Fruit fly (Drosophila melanogaster) whole organism, embryonic: ENCODE data around the gene CG42305.

Experiments used
- Asciz ChIP-seq: fragments of 200-800 bp; sonication (Bioruptor generic); optimal IDR thresholded peaks from 2 replicates; lab custom pipeline; 2017; ENCODE audit warnings: missing biosample characterization, mild to moderate bottlenecking, missing genetic modification characterization, missing genetic modification reagents
- Atf-2 ChIP-seq: fragments of 200-800 bp; sonication (Bioruptor generic); optimal IDR thresholded peaks from 2 replicates; lab custom pipeline; 2016; ENCODE audit warnings: missing biosample characterization, missing genetic modification characterization
- Blimp-1 ChIP-seq: fragments of 200-800 bp; sonication (Bioruptor generic); optimal IDR thresholded peaks from 3 replicates; lab custom pipeline; 2018; ENCODE audit warnings: missing biosample characterization, missing genetic modification characterization, mild to moderate bottlenecking, moderate library complexity, missing genetic modification reagents
- BtbVII ChIP-seq: fragments of 200-800 bp; sonication (Bioruptor generic); optimal IDR thresholded peaks from 3 replicates; lab custom pipeline; 2017; ENCODE audit warnings: missing biosample characterization, mild to moderate bottlenecking, missing genetic modification characterization
- Bteb2 ChIP-seq: fragments of 200-800 bp; sonication (Bioruptor generic); optimal IDR thresholded peaks from 2 replicates; lab custom pipeline; 2016; ENCODE audit warnings: missing biosample characterization, missing genetic modification characterization
- CG10267 ChIP-seq: fragments of 200-800 bp; sonication (Bioruptor generic); optimal IDR thresholded peaks from 2 replicates; lab custom pipeline; 2018; ENCODE audit warnings: missing biosample characterization, mild to moderate bottlenecking, missing genetic modification characterization, moderate library complexity
- CG10321 ChIP-seq: fragments of 200-800 bp; sonication (Bioruptor generic); IDR thresholded peaks from 2 replicates; pipeline ENCODE4 v1.3.6; 2022; ENCODE audit warnings: missing biosample characterization, missing genetic modification characterization
- CG10366 ChIP-seq: fragments of 200-800 bp; sonication (Bioruptor generic); IDR thresholded peaks from 2 replicates; pipeline ENCODE4 v1.3.6; 2022; ENCODE audit warnings: missing biosample characterization, missing genetic modification characterization
- CG11398 ChIP-seq: fragments of 200-800 bp; sonication (Bioruptor generic); optimal IDR thresholded peaks from 2 replicates; lab custom pipeline; 2016; ENCODE audit warnings: missing biosample characterization, missing genetic modification characterization
- CG12071 ChIP-seq: fragments of 200-800 bp; sonication (Bioruptor generic); optimal IDR thresholded peaks from 3 replicates; lab custom pipeline; 2018; ENCODE audit warnings: missing biosample characterization, mild to moderate bottlenecking, missing genetic modification characterization
- CG12236 ChIP-seq: fragments of 200-800 bp; sonication (Bioruptor generic); optimal IDR thresholded peaks from 2 replicates; lab custom pipeline; 2016; ENCODE audit warnings: missing biosample characterization, missing genetic modification characterization
- CG12659 ChIP-seq: fragments of 200-800 bp; sonication (Bioruptor generic); optimal IDR thresholded peaks from 3 replicates; lab custom pipeline; 2017; ENCODE audit warnings: mild to moderate bottlenecking, missing biosample characterization, missing genetic modification reagents, missing genetic modification characterization
- CG12744 ChIP-seq: fragments of 200-800 bp; sonication (Bioruptor generic); optimal IDR thresholded peaks from 2 replicates; lab custom pipeline; 2016; ENCODE audit warnings: missing biosample characterization, missing genetic modification characterization
- CG14710 ChIP-seq: fragments of 200-800 bp; sonication (Bioruptor generic); optimal IDR thresholded peaks from 3 replicates; lab custom pipeline; 2019; ENCODE audit warnings: missing biosample characterization, mild to moderate bottlenecking, missing genetic modification characterization, moderate library complexity
- CG14965 ChIP-seq: fragments of 200-800 bp; sonication (Bioruptor generic); optimal IDR thresholded peaks from 2 replicates; lab custom pipeline; 2016; ENCODE audit warnings: missing biosample characterization, missing genetic modification characterization, borderline replicate concordance
- CG1602 ChIP-seq: fragments of 200-800 bp; sonication (Bioruptor generic); optimal IDR thresholded peaks from 3 replicates; lab custom pipeline; 2016; ENCODE audit warnings: missing biosample characterization, missing genetic modification characterization
- CG17829 ChIP-seq: fragments of 200-800 bp; optimal IDR thresholded peaks from 2 replicates; lab custom pipeline; 2019; ENCODE audit warnings: missing biosample characterization, mild to moderate bottlenecking, missing genetic modification characterization, moderate library complexity
- CG18619 ChIP-seq: fragments of 200-800 bp; sonication (Bioruptor generic); optimal IDR thresholded peaks from 3 replicates; lab custom pipeline; 2017; ENCODE audit warnings: missing biosample characterization, mild to moderate bottlenecking, missing genetic modification characterization
- CG2712 ChIP-seq: fragments of 200-800 bp; optimal IDR thresholded peaks from 3 replicates; lab custom pipeline; 2019; ENCODE audit warnings: missing biosample characterization, mild to moderate bottlenecking, missing genetic modification characterization, moderate library complexity
- CG31441 ChIP-seq: fragments of 200-800 bp; sonication (Bioruptor generic); IDR thresholded peaks from 2 replicates; pipeline ENCODE4 v1.3.6; 2022; ENCODE audit warnings: missing biosample characterization, missing genetic modification characterization
- CG34422 ChIP-seq: fragments of 200-800 bp; sonication (Bioruptor generic); IDR thresholded peaks from 3 replicates; pipeline ENCODE4 v1.3.6; 2022; ENCODE audit warnings: missing biosample characterization, missing genetic modification characterization
- CG3726 ChIP-seq: fragments of 200-800 bp; sonication (Bioruptor generic); IDR thresholded peaks from 3 replicates; pipeline ENCODE4, ENCODE4 v1.3.6; 2022; ENCODE audit warnings: missing biosample characterization, missing genetic modification characterization
- CG4404 ChIP-seq: fragments of 200-800 bp; sonication (Bioruptor generic); IDR thresholded peaks from 2 replicates; pipeline ENCODE4 v1.3.6; 2022; ENCODE audit warnings: missing biosample characterization, missing genetic modification characterization
- CG7372 ChIP-seq: fragments of 200-800 bp; sonication (Bioruptor generic); IDR thresholded peaks from 2 replicates; pipeline ENCODE4 v1.3.6; 2022; ENCODE audit warnings: missing biosample characterization, missing genetic modification characterization
- CG7745 ChIP-seq: fragments of 200-800 bp; sonication (Bioruptor generic); optimal IDR thresholded peaks from 2 replicates; lab custom pipeline; 2018; ENCODE audit warnings: missing biosample characterization, mild to moderate bottlenecking, missing genetic modification characterization, moderate library complexity
- CG9215 ChIP-seq: fragments of 200-800 bp; sonication (Bioruptor generic); IDR thresholded peaks from 2 replicates; pipeline ENCODE4 v1.3.6; 2022; ENCODE audit warnings: missing biosample characterization, missing genetic modification characterization
- CG9727 ChIP-seq: fragments of 200-800 bp; sonication (Bioruptor generic); optimal IDR thresholded peaks from 3 replicates; lab custom pipeline; 2017; ENCODE audit warnings: missing biosample characterization, mild to moderate bottlenecking, missing genetic modification characterization
- CG9876 ChIP-seq: fragments of 200-800 bp; sonication (Bioruptor generic); optimal IDR thresholded peaks from 2 replicates; lab custom pipeline; 2016; ENCODE audit warnings: missing biosample characterization, missing genetic modification characterization
- D19B ChIP-seq: fragments of 200-800 bp; sonication (Bioruptor generic); optimal IDR thresholded peaks from 2 replicates; lab custom pipeline; 2017; ENCODE audit warnings: missing biosample characterization, mild to moderate bottlenecking, missing genetic modification characterization
- E2f2 ChIP-seq: fragments of 200-800 bp; sonication (Bioruptor generic); IDR thresholded peaks from 2 replicates; pipeline ENCODE4 v1.3.6; 2022; ENCODE audit warnings: missing biosample characterization, missing genetic modification characterization
- Eip74EF ChIP-seq, 2 experiments: fragments of 200-800 bp in 1 of 2; fragments of >200 bp in 1 of 2; sonication (Bioruptor generic) in 1 of 2; optimal IDR thresholded peaks; 2 replicates each; lab custom pipeline; 2017 to 2019; ENCODE audit warnings: missing biosample characterization in 2 of 2, missing genetic modification characterization in 2 of 2, mild to moderate bottlenecking in 1 of 2, moderate library complexity in 1 of 2
- Ets65A ChIP-seq: fragments of 200-800 bp; sonication (Bioruptor generic); peaks from one replicate; lab custom pipeline; 2016; ENCODE audit warnings: missing biosample characterization, missing genetic modification characterization
- HLHmδ ChIP-seq: fragments of 200-800 bp; sonication (Bioruptor generic); optimal IDR thresholded peaks from 2 replicates; lab custom pipeline; 2018; ENCODE audit warnings: missing biosample characterization, mild to moderate bottlenecking, missing genetic modification characterization, moderate library complexity
- Meics ChIP-seq: fragments of 200-800 bp; sonication (Bioruptor generic); optimal IDR thresholded peaks from 2 replicates; lab custom pipeline; 2017; ENCODE audit warnings: missing biosample characterization, mild to moderate bottlenecking, missing genetic modification characterization
- Neu2 ChIP-seq: fragments of 200-800 bp; sonication (Bioruptor generic); optimal IDR thresholded peaks from 3 replicates; lab custom pipeline; 2016; ENCODE audit warnings: missing biosample characterization, missing genetic modification characterization, borderline replicate concordance
- Ssrp ChIP-seq: fragments of 200-800 bp; sonication (Bioruptor generic); optimal IDR thresholded peaks from 2 replicates; lab custom pipeline; 2018; ENCODE audit warnings: missing biosample characterization, mild to moderate bottlenecking, missing genetic modification characterization, moderate library complexity
- cas ChIP-seq: fragments of 200-800 bp; sonication (Bioruptor generic); IDR thresholded peaks from 2 replicates; pipeline ENCODE4 v1.3.6; 2022; ENCODE audit warnings: missing biosample characterization, missing genetic modification characterization
- dmrt99B ChIP-seq: fragments of 200-800 bp; sonication (Bioruptor generic); optimal IDR thresholded peaks from 2 replicates; lab custom pipeline; 2018; ENCODE audit warnings: missing biosample characterization, mild to moderate bottlenecking, missing genetic modification characterization, moderate library complexity
- dysf ChIP-seq: fragments of 200-800 bp; sonication (Bioruptor generic); IDR thresholded peaks from 3 replicates; pipeline ENCODE4 v1.3.6; 2022; ENCODE audit warnings: missing biosample characterization, missing genetic modification characterization
- eve ChIP-seq, 2 experiments: fragments of >200 bp; optimal IDR thresholded peaks; 2 replicates each; lab custom pipeline; 2017; ENCODE audit warnings: missing biosample characterization in 2 of 2, missing genetic modification characterization in 2 of 2
- fd64A ChIP-seq: fragments of 200-800 bp; sonication (Bioruptor generic); optimal IDR thresholded peaks from 3 replicates; lab custom pipeline; 2018; ENCODE audit warnings: missing biosample characterization, mild to moderate bottlenecking, missing genetic modification characterization
- fru ChIP-seq: fragments of >200 bp; optimal IDR thresholded peaks from 2 replicates; lab custom pipeline; 2017
- nmo ChIP-seq: fragments of 200-800 bp; sonication (Bioruptor generic); optimal IDR thresholded peaks from 2 replicates; lab custom pipeline; 2018; ENCODE audit warnings: missing biosample characterization, mild to moderate bottlenecking, missing genetic modification characterization, moderate library complexity
- odd ChIP-seq: fragments of 200-800 bp; sonication (Bioruptor generic); optimal IDR thresholded peaks from 2 replicates; lab custom pipeline; 2017; ENCODE audit warnings: missing biosample characterization, mild to moderate bottlenecking, missing genetic modification characterization
- pros ChIP-seq: fragments of 200-800 bp; sonication (Bioruptor generic); optimal IDR thresholded peaks from 3 replicates; lab custom pipeline; 2019; ENCODE audit warnings: missing biosample characterization, mild to moderate bottlenecking, missing genetic modification characterization, moderate library complexity
- sc ChIP-seq, 3 experiments: fragments of >200 bp in 2 of 3; fragments of 200-800 bp in 1 of 3; sonication (Bioruptor generic) in 1 of 3; optimal IDR thresholded peaks; 2 replicates in 2 of 3; 3 replicates in 1 of 3; lab custom pipeline; 2017; ENCODE audit warnings: mild to moderate bottlenecking in 1 of 3, missing biosample characterization in 1 of 3, missing genetic modification characterization in 1 of 3, missing genetic modification reagents in 1 of 3
- sob ChIP-seq: fragments of 200-800 bp; sonication (Bioruptor generic); IDR thresholded peaks from 2 replicates; pipeline ENCODE4 v1.3.6; 2022; ENCODE audit warnings: missing biosample characterization, missing genetic modification characterization
- ssp ChIP-seq: fragments of 200-800 bp; sonication (Bioruptor generic); IDR thresholded peaks from 2 replicates; pipeline ENCODE4 v1.3.6; 2022; ENCODE audit warnings: missing biosample characterization, missing genetic modification characterization
- toy ChIP-seq: fragments of 200-800 bp; sonication (Bioruptor generic); IDR thresholded peaks from 2 replicates; pipeline ENCODE4 v1.3.6; 2022; ENCODE audit warnings: missing biosample characterization, missing genetic modification characterization
- vvl ChIP-seq: fragments of 200-800 bp; sonication (Bioruptor generic); IDR thresholded peaks from 2 replicates; pipeline ENCODE4 v1.3.6; 2022; ENCODE audit warnings: missing biosample characterization, missing genetic modification characterization

Gene CG42305

DNA sequence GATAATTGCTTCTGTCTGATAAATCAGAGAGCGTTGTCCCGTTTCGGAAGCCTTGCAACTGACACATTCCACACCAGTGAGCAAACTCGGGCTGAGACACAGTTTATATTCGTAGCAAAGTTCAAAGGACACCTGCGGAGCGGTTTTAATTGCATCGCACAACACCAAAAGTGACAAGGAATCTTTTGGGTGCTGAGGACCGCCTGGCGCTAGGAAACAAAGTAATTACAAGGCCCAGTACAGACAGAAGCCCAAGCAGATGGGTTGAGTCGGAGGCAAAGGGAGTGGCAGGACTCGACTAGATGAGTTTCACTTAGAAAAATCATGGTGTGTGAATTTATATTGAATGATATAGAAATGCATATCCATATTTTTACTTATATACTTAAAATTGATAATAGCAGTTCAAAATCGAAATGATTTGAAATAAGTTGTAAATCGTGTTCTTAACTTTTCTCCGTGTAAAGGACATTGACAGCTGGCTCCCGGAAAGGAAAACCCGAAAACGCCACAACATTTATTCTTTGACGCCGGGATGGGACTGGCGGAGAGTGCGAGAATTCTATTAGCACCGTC, 3.6 kb upstream of the CG42305 start (continued):
- no peak for TF ChIP-seq CG7372 (GFP tag; lab: Robert Waterston, UW)
- TF ChIP-seq CG34422 (GFP tag; lab: Robert Waterston, UW), result no peak
- peak; percentile 46 for TF ChIP-seq CG17829 (tag; lab: Kevin White, UChicago)
- TF ChIP-seq CG1602 (GFP tag; lab: Kevin White, UChicago), result no peak
- no peak for TF ChIP-seq CG11398
- TF ChIP-seq CG9215 (GFP tag; lab: Robert Waterston, UW), result no peak
- no peak for TF ChIP-seq CG14965 (GFP tag; lab: Kevin White, UChicago)
- no peak for TF ChIP-seq Neu2 (GFP tag; lab: Kevin White, UChicago)
- TF ChIP-seq odd (GFP tag; lab: Kevin White, UChicago), result no peak
- no peak for TF ChIP-seq fd64A
- TF ChIP-seq CG9727 (GFP tag; lab: Kevin White, UChicago), result peak; percentile 60
- TF ChIP-seq CG2712 (tag; lab: Kevin White, UChicago), result peak; percentile 54
- no peak for TF ChIP-seq CG3726 (GFP tag; lab: Robert Waterston, UW)
- TF ChIP-seq pros (GFP tag; lab: Kevin White, UChicago), result no peak
- no peak for TF ChIP-seq CG12236 (GFP tag; lab: Kevin White, UChicago)
- TF ChIP-seq fru (lab: Kevin White, UChicago), result no peak
- no peak for TF ChIP-seq CG18619 (GFP tag; lab: Kevin White, UChicago)
- no peak for TF ChIP-seq CG10321 (GFP tag; lab: Robert Waterston, UW)
- no peak for TF ChIP-seq CG10366
- peak; percentile 24; the same call in 1 of the 3 replicates for TF ChIP-seq dysf
- TF ChIP-seq sob (GFP tag; lab: Robert Waterston, UW), result 0 out of 2 replicates have a peak, but pooled peaks have one; percentile 10
- TF ChIP-seq sc (optimal IDR thresholded peaks at IDR 0.05; lab: Kevin White, UChicago), result no peak
- TF ChIP-seq sc (GFP tag; optimal IDR thresholded peaks at IDR 0.05; lab: Kevin White, UChicago), result no peak
- TF ChIP-seq BtbVII (GFP tag; lab: Kevin White, UChicago), result no peak
- no peak for TF ChIP-seq CG9876 (GFP tag; lab: Kevin White, UChicago)
- TF ChIP-seq D19B, result no peak
- peak; percentile 46 for TF ChIP-seq dmrt99B (tag; lab: Kevin White, UChicago)
- peak; percentile 20 for TF ChIP-seq CG10267 (tag; lab: Kevin White, UChicago)
- TF ChIP-seq CG14710, result peak; percentile 28
- no peak for TF ChIP-seq CG12744 (GFP tag; lab: Kevin White, UChicago)
- TF ChIP-seq E2f2 (GFP tag; lab: Robert Waterston, UW), result no peak; the same call in 1 of the 2 replicates
- TF ChIP-seq CG7745 (tag; lab: Kevin White, UChicago), result no peak
- no peak for TF ChIP-seq CG12659 (GFP tag; lab: Kevin White, UChicago)
- TF ChIP-seq toy, result no peak
- peak; percentile 20 for TF ChIP-seq Blimp-1 (GFP tag; lab: Kevin White, UChicago)
- no peak for TF ChIP-seq Eip74EF (GFP tag; optimal IDR thresholded peaks at IDR 0.05; lab: Kevin White, UChicago)
- peak; percentile 1 for TF ChIP-seq Ssrp
- TF ChIP-seq Bteb2 (GFP tag; lab: Kevin White, UChicago), result no peak
- TF ChIP-seq CG12071 (GFP tag; lab: Kevin White, UChicago), result no peak
- no peak for TF ChIP-seq eve (GFP tag; optimal IDR thresholded peaks at IDR 0.05; lab: Kevin White, UChicago)
- TF ChIP-seq CG31441, result 0 out of 2 replicates have a peak, but pooled peaks have one; percentile 32
- no peak for TF ChIP-seq CG4404 (GFP tag; lab: Robert Waterston, UW)
- TF ChIP-seq ssp (GFP tag; lab: Robert Waterston, UW), result peak; percentile 28; the same call in 1 of the 2 replicates
- TF ChIP-seq Ets65A (GFP tag; lab: Kevin White, UChicago), result peak; percentile 35
- peak; percentile 16; the same call in 1 of the 2 replicates for TF ChIP-seq vvl (GFP tag; lab: Robert Waterston, UW)
- no peak for TF ChIP-seq HLHmδ
- TF ChIP-seq Meics (GFP tag; lab: Kevin White, UChicago), result no peak
- TF ChIP-seq Asciz, result no peak
- TF ChIP-seq nmo, result peak; percentile 22
- TF ChIP-seq Atf-2 (GFP tag; lab: Kevin White, UChicago), result no peak
- no peak for TF ChIP-seq cas (GFP tag; lab: Robert Waterston, UW)
